Worm (Caenorhabditis elegans) whole organism, midembryonic: Measurements from ENCODE around the gene ergo-1.

ENCODE experiments used
- T22C8.4 ChIP-seq: fragments of 200-800 bp; sonication (Bioruptor generic); IDR thresholded peaks from 2 replicates; pipeline ENCODE4 v1.3.6; 2022; ENCODE audit warnings: missing genetic modification characterization, missing compliant biosample characterization
- med-1 ChIP-seq: sonication (generic microtip); optimal IDR thresholded peaks from 2 replicates; lab custom pipeline; 2017; ENCODE audit warnings: missing genetic modification characterization, mild to moderate bottlenecking, missing compliant biosample characterization, antibody characterized with exemption, missing genetic modification reagents; ENCODE audit not compliant: insufficient read depth
- ztf-29 ChIP-seq: fragments of 200-800 bp; sonication (Bioruptor generic); IDR thresholded peaks from 2 replicates; pipeline ENCODE4 v1.3.6; 2022; ENCODE audit warnings: missing genetic modification reagents, missing genetic modification characterization, missing compliant biosample characterization

DNA sequence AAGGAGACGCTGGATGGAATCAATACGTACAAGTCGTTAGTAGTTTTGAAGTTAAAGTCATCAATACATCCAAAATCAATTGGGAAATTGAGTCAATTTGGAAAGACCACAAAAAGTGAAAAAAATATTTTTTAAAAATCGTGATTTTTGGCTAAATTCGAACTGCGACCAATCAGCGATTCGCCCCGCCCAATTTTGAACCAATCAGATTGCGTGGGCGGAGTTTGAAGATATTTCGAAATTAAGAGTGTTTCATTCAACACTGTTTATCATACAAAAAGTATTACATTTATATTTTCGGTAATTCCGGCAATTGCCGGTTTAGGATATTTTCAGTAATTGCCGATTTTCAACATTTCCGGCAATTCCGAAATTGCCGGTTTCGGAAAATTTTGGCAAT is 8.6 kb downstream of the ergo-1 start:
- TF ChIP-seq med-1 = no peak
- TF ChIP-seq ztf-29 (GFP tag; lab: Robert Waterston, UW) = no peak
- no peak for TF ChIP-seq T22C8.4 (GFP tag; lab: Robert Waterston, UW)
